Fruit fly (Drosophila melanogaster) whole organism, embryonic: ENCODE measurements around the gene IA-2.

ENCODE experiments used
- Atf6 ChIP-seq: fragments of 200-800 bp; sonication (Bioruptor generic); IDR thresholded peaks from 2 replicates; pipeline ENCODE4 v1.3.6; 2022; ENCODE audit warnings: missing biosample characterization, missing genetic modification characterization
- CG17612 ChIP-seq: fragments of 200-800 bp; sonication (Bioruptor generic); IDR thresholded peaks from 2 replicates; pipeline ENCODE4 v1.3.6; 2022; ENCODE audit warnings: missing biosample characterization, missing genetic modification characterization
- CG31365 ChIP-seq: fragments of 200-800 bp; sonication (Bioruptor generic); optimal IDR thresholded peaks from 2 replicates; lab custom pipeline; 2018; ENCODE audit warnings: missing biosample characterization, mild to moderate bottlenecking, missing genetic modification characterization
- CG5245 ChIP-seq: fragments of 200-800 bp; sonication (Bioruptor generic); optimal IDR thresholded peaks from 3 replicates; lab custom pipeline; 2016; ENCODE audit warnings: missing biosample characterization, missing genetic modification characterization
- Camta ChIP-seq: fragments of 200-800 bp; sonication (Bioruptor generic); optimal IDR thresholded peaks from 2 replicates; lab custom pipeline; 2016; ENCODE audit warnings: missing biosample characterization, missing genetic modification characterization
- Dll ChIP-seq: fragments of 200-800 bp; sonication (Bioruptor generic); IDR thresholded peaks from 4 replicates; pipeline ENCODE4 v1.3.6; 2022; ENCODE audit warnings: missing biosample characterization, missing genetic modification characterization; ENCODE audit not compliant: partially characterized antibody
- Sox102F ChIP-seq: fragments of 200-800 bp; sonication (Bioruptor generic); optimal IDR thresholded peaks from 2 replicates; lab custom pipeline; 2018; ENCODE audit warnings: missing biosample characterization, mild to moderate bottlenecking, missing genetic modification characterization, moderate library complexity
- Ssrp ChIP-seq: fragments of 200-800 bp; sonication (Bioruptor generic); optimal IDR thresholded peaks from 2 replicates; lab custom pipeline; 2018; ENCODE audit warnings: missing biosample characterization, mild to moderate bottlenecking, missing genetic modification characterization, moderate library complexity
- bbx ChIP-seq: fragments of 200-800 bp; sonication (Bioruptor generic); IDR thresholded peaks from 2 replicates; pipeline ENCODE4 v1.3.6; 2022; ENCODE audit warnings: missing biosample characterization, missing genetic modification characterization; ENCODE audit not compliant: partially characterized antibody
- dmrt99B ChIP-seq: fragments of 200-800 bp; sonication (Bioruptor generic); optimal IDR thresholded peaks from 2 replicates; lab custom pipeline; 2018; ENCODE audit warnings: missing biosample characterization, mild to moderate bottlenecking, missing genetic modification characterization, moderate library complexity
- hbn ChIP-seq: fragments of 200-800 bp; sonication (Bioruptor generic); IDR thresholded peaks from 2 replicates; pipeline ENCODE4 v1.3.6; 2022; ENCODE audit warnings: missing biosample characterization, missing genetic modification characterization; ENCODE audit not compliant: partially characterized antibody
- ind ChIP-seq: fragments of 200-800 bp; sonication (Bioruptor generic); optimal IDR thresholded peaks from 3 replicates; lab custom pipeline; 2016; ENCODE audit warnings: missing biosample characterization, missing genetic modification characterization
- seq ChIP-seq: fragments of 200-800 bp; sonication (Bioruptor generic); IDR thresholded peaks from 2 replicates; pipeline ENCODE4 v1.3.6; 2022; ENCODE audit warnings: missing biosample characterization, missing genetic modification characterization
- tap ChIP-seq: fragments of 200-800 bp; optimal IDR thresholded peaks from 3 replicates; lab custom pipeline; 2019; ENCODE audit warnings: missing biosample characterization, mild to moderate bottlenecking, missing genetic modification characterization, moderate library complexity

dm6 chr2L:1069475-1069874, 21.6 kb upstream of the IA-2 start:
- TF ChIP-seq tap (tag; lab: Kevin White, UChicago) (no peak), Camta (no peak), hbn (GFP tag; lab: Robert Waterston, UW) (no peak), Atf6 (no peak), CG5245 (GFP tag; lab: Kevin White, UChicago) (no peak), bbx (GFP tag; lab: Robert Waterston, UW) (no peak), CG17612 (no peak), Sox102F (GFP tag; lab: Kevin White, UChicago) (no peak), CG31365 (tag; lab: Kevin White, UChicago) (no peak), dmrt99B (tag; lab: Kevin White, UChicago) (no peak), Ssrp (tag; lab: Kevin White, UChicago) (no peak), Dll (no peak), seq (GFP tag; lab: Robert Waterston, UW) (no peak), ind (GFP tag; lab: Kevin White, UChicago) (no peak)
